Fruit fly (Drosophila melanogaster): ENCODE measurements around the gene CG11927.
A peak's percentile ranks its signal among the peaks of the same experiment; 100 is the strongest.

CG11927 gene

dm6 chr2L:4847191-4847853 is at the start of gene CG11927, which contains the start of gene mxt:
CG11927 (plus strand) TSS chr2L:4847766.
mxt (minus strand) TSS chr2L:4847295.
- no peak for TF ChIP-seq Adf1 (GFP tag; IDR thresholded peaks at IDR 0.05)
- TF ChIP-seq Dref (GFP tag; IDR thresholded peaks at IDR 0.05): peak; percentile 73
- no peak for TF ChIP-seq NC2β (GFP tag; optimal IDR thresholded peaks at IDR 0.05)
- TF ChIP-seq Fer2 (tag; optimal IDR thresholded peaks at IDR 0.05): peak; percentile 12
- TF ChIP-seq disco-r (GFP tag; optimal IDR thresholded peaks at IDR 0.05): no peak
- TF ChIP-seq dan (GFP tag; IDR thresholded peaks at IDR 0.05): no peak
- 0 out of 3 replicates have a peak, but pooled peaks have one; percentile 15 for TF ChIP-seq otp (GFP tag; IDR thresholded peaks at IDR 0.05)
- no peak for TF ChIP-seq Blimp-1 (GFP tag; optimal IDR thresholded peaks at IDR 0.05)
- TF ChIP-seq Elba2 (GFP tag; optimal IDR thresholded peaks at IDR 0.05): no peak
- peak; percentile 50 for TF ChIP-seq Hsf (GFP tag; optimal IDR thresholded peaks at IDR 0.05)
- no peak for TF ChIP-seq CG16815 (GFP tag; optimal IDR thresholded peaks at IDR 0.05)
- no peak for TF ChIP-seq ab (GFP tag; optimal IDR thresholded peaks at IDR 0.05)
- TF ChIP-seq CG9932 (GFP tag; IDR thresholded peaks at IDR 0.05): peak; percentile 85
- TF ChIP-seq gem (tag; optimal IDR thresholded peaks at IDR 0.05): no peak
- peak; percentile 61 for TF ChIP-seq Chrac-16 (GFP tag; optimal IDR thresholded peaks at IDR 0.05)
- TF ChIP-seq CG3726 (GFP tag; IDR thresholded peaks at IDR 0.05): no peak
- no peak for TF ChIP-seq lov (optimal IDR thresholded peaks at IDR 0.05)
- TF ChIP-seq lov (GFP tag; IDR thresholded peaks at IDR 0.05): no peak
- TF ChIP-seq dm (GFP tag; optimal IDR thresholded peaks at IDR 0.05): no peak
- TF ChIP-seq ATbp (GFP tag; optimal IDR thresholded peaks at IDR 0.05): no peak
- TF ChIP-seq trh (GFP tag; optimal IDR thresholded peaks at IDR 0.05): no peak
- TF ChIP-seq row (GFP tag; IDR thresholded peaks at IDR 0.05): peak; percentile 80
- TF ChIP-seq zen2 (GFP tag; IDR thresholded peaks at IDR 0.05; ENCODE audit: partially characterized antibody): peak; percentile 86
- no peak for TF ChIP-seq CG14050 (GFP tag; IDR thresholded peaks at IDR 0.05)
- TF ChIP-seq CG11504 (tag; optimal IDR thresholded peaks at IDR 0.05): no peak
- TF ChIP-seq sna (GFP tag; IDR thresholded peaks at IDR 0.05; ENCODE audit: partially characterized antibody): peak; percentile 82
- 0 out of 2 replicates have a peak, but pooled peaks have one; percentile 7 for TF ChIP-seq sens-2 (GFP tag; IDR thresholded peaks at IDR 0.05)
- TF ChIP-seq D19A (tag; optimal IDR thresholded peaks at IDR 0.05): no peak
- TF ChIP-seq Antp (GFP tag; optimal IDR thresholded peaks at IDR 0.05): peak; percentile 22
- TF ChIP-seq Awh (GFP tag; IDR thresholded peaks at IDR 0.05): no peak
- peak; percentile 47 for TF ChIP-seq phol (tag; optimal IDR thresholded peaks at IDR 0.05)
- TF ChIP-seq ems (GFP tag; optimal IDR thresholded peaks at IDR 0.05): no peak
- TF ChIP-seq p53 (GFP tag; optimal IDR thresholded peaks at IDR 0.05): no peak
- no peak for TF ChIP-seq CG11696 (GFP tag; IDR thresholded peaks at IDR 0.05)
- no peak for TF ChIP-seq Nf-YA (GFP tag; IDR thresholded peaks at IDR 0.05)
- no peak for TF ChIP-seq CG31388 (GFP tag; optimal IDR thresholded peaks at IDR 0.05)
- peak; percentile 49 for TF ChIP-seq sug (tag; optimal IDR thresholded peaks at IDR 0.05)
- TF ChIP-seq Sry-β (GFP tag; optimal IDR thresholded peaks at IDR 0.05): peak; percentile 88
- no peak for TF ChIP-seq Atf-2 (GFP tag; optimal IDR thresholded peaks at IDR 0.05)
- no peak for TF ChIP-seq CG31365 (tag; optimal IDR thresholded peaks at IDR 0.05)
- TF ChIP-seq H15 (GFP tag; IDR thresholded peaks at IDR 0.05): peak; percentile 38; the same call in 1 of the 3 replicates
- no peak for TF ChIP-seq gce (GFP tag; IDR thresholded peaks at IDR 0.05)
- peak; percentile 87 for TF ChIP-seq hbn (GFP tag; IDR thresholded peaks at IDR 0.05; ENCODE audit: partially characterized antibody)
- peak; percentile 85 for TF ChIP-seq CG34224 (GFP tag; IDR thresholded peaks at IDR 0.05; ENCODE audit: partially characterized antibody)
- peak; percentile 82 for TF ChIP-seq CG6791 (GFP tag; IDR thresholded peaks at IDR 0.05; ENCODE audit: partially characterized antibody)
- TF ChIP-seq CG6813 (GFP tag; optimal IDR thresholded peaks at IDR 0.05): no peak
- TF ChIP-seq yki (optimal IDR thresholded peaks at IDR 0.05): no peak
- no peak for TF ChIP-seq Eip74EF (GFP tag; optimal IDR thresholded peaks at IDR 0.05)
- TF ChIP-seq CG10274 (GFP tag; optimal IDR thresholded peaks at IDR 0.05): no peak
- no peak for TF ChIP-seq tgo (GFP tag; IDR thresholded peaks at IDR 0.05)
- no peak for TF ChIP-seq CG6683 (GFP tag; optimal IDR thresholded peaks at IDR 0.05)
